Worm (Caenorhabditis elegans): ENCODE data around the gene osm-5.

osm-5 gene

ce11 chrX:2983996-2984395, at the start of gene osm-5:
Gene osm-5 (plus strand): TSS chrX:2984263.
- no peak for TF ChIP-seq ekl-4 (GFP tag; IDR thresholded peaks at IDR 0.05)
- no peak for TF ChIP-seq ceh-27 (GFP tag; optimal IDR thresholded peaks at IDR 0.05)
- no peak for TF ChIP-seq nhr-27 (tag; optimal IDR thresholded peaks at IDR 0.05)
- no peak for TF ChIP-seq lin-54 (GFP tag; optimal IDR thresholded peaks at IDR 0.05)
- TF ChIP-seq pha-4 (tag; optimal IDR thresholded peaks at IDR 0.05) = no peak

- TF ChIP-seq cebp-1 (GFP tag; IDR thresholded peaks at IDR 0.05) (no peak), cebp-1 (tag; optimal IDR thresholded peaks at IDR 0.05) (peak; percentile 8), die-1 (tag; optimal IDR thresholded peaks at IDR 0.05) (no peak), F49E8.2 (tag; optimal IDR thresholded peaks at IDR 0.05; ENCODE audit: insufficient read depth) (no peak)
Measured at ce11 chrX:2939085-2939484, 45.0 kb upstream of the osm-5 start.

ce11 chrX:2939526-2939925, 44.5 kb upstream of the osm-5 start:
- TF ChIP-seq lin-40 (tag; optimal IDR thresholded peaks at IDR 0.05) (no peak), sptf-2 (GFP tag; optimal IDR thresholded peaks at IDR 0.05) (no peak), K12H6.12 (tag; optimal IDR thresholded peaks at IDR 0.05) (no peak), nfya-1 (tag; optimal IDR thresholded peaks at IDR 0.05; ENCODE audit: borderline replicate concordance, insufficient read depth) (no peak), attf-5 (GFP tag; optimal IDR thresholded peaks at IDR 0.05) (no peak), athp-1 (tag; optimal IDR thresholded peaks at IDR 0.05) (no peak), ccch-3 (GFP tag; optimal IDR thresholded peaks at IDR 0.05) (no peak), ztf-25 (GFP tag; IDR thresholded peaks at IDR 0.05) (no peak), ceh-58 (GFP tag; IDR thresholded peaks at IDR 0.05) (no peak), ekl-4 (GFP tag; IDR thresholded peaks at IDR 0.05) (no peak), pbrm-1 (GFP tag; IDR thresholded peaks at IDR 0.05) (no peak), die-1 (tag; optimal IDR thresholded peaks at IDR 0.05) (no peak), nhr-120 (GFP tag; IDR thresholded peaks at IDR 0.05) (no peak), unc-62 (GFP tag; optimal IDR thresholded peaks at IDR 0.05) (no peak), D2030.7 (GFP tag; IDR thresholded peaks at IDR 0.05) (no peak), F39B2.1 (GFP tag; IDR thresholded peaks at IDR 0.05) (no peak), zfh-2 (GFP tag; conservative IDR thresholded peaks at IDR 0.05) (no peak), cebp-1 (GFP tag; IDR thresholded peaks at IDR 0.05) (no peak), cebp-1 (tag; optimal IDR thresholded peaks at IDR 0.05) (no peak), hsf-1 (GFP tag; IDR thresholded peaks at IDR 0.05) (no peak)

DNA sequence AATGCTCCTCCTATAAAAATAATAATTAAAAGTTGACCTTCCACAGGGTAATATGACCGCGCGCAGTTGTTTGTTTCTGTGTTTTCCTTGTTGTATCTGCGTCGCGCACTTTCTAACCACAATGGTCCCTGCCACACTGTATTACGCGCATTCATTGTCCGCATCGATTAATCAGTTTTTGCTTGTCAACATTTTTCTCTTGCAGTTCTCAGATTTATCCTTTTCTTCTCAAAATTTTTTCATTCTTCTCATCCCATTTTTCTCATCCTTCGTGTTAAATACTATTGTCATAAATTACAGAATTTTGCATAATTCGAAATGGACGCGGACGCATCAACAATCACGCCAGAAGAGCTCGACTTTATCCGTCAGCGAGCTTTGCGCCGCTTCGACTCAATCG, 43.5 kb upstream of the osm-5 start, which contains the start of gene pfk-1.1:
TSS of gene pfk-1.1 (plus strand) at position 301 of the 400 bp plus-strand sequence.
- TF ChIP-seq F52B5.7 (tag; optimal IDR thresholded peaks at IDR 0.05) (no peak), nfya-2 (GFP tag; IDR thresholded peaks at IDR 0.05) (no peak), rcor-1 (GFP tag; IDR thresholded peaks at IDR 0.05) (no peak), hmg-20 (GFP tag; IDR thresholded peaks at IDR 0.05) (no peak), efl-1 (GFP tag; optimal IDR thresholded peaks at IDR 0.05) (no peak), C06A6.2 (GFP tag; conservative IDR thresholded peaks at IDR 0.05) (no peak), cebp-2 (GFP tag; IDR thresholded peaks at IDR 0.05) (no peak), unc-62 (GFP tag; optimal IDR thresholded peaks at IDR 0.05) (no peak)

DNA sequence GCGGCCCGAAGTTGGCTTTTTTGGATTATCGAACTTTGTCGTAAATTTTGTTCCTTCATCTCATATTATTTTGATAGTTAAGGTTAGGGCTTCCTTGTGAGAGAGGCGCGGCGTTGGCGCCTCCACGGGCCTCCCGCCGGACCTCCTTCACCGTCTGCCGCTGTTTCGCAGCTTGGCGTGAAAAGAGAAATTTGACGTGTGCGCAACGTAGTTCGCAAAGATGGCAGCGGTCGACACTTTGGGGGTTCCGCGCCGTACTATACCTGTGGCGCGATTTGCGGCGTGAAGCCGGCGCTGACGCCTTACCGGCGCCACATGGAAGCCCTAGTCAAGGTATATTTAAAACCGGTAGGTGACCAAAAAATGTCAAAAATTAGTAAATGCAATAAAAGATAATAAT, 41.7 kb upstream of the osm-5 start:
- TF ChIP-seq zfh-2 (GFP tag; conservative IDR thresholded peaks at IDR 0.05) (peak; percentile 82), egrh-3 (GFP tag; IDR thresholded peaks at IDR 0.05) (peak; percentile 30; the same call in 1 of the 2 replicates), let-607 (tag; optimal IDR thresholded peaks at IDR 0.05) (no peak), snpc-4 (GFP tag; optimal IDR thresholded peaks at IDR 0.05) (no peak), snpc-4 (tag; optimal IDR thresholded peaks at IDR 0.05) (peak in 2 of 4 experiments; percentile 41 to 60), hlh-26 (GFP tag; conservative IDR thresholded peaks at IDR 0.05) (no peak), C06A6.2 (GFP tag; conservative IDR thresholded peaks at IDR 0.05) (0 out of 2 replicates have a peak, but pooled peaks have one; percentile 14)
